Fruit fly (Drosophila melanogaster): ENCODE results near the gene CG17650.

The CG17650 gene

dm6 chr2L:1758853-1759252, at the start of gene CG17650:
CG17650 (minus strand) TSS chr2L:1759093.
- TF ChIP-seq CG8478 (optimal IDR thresholded peaks at IDR 0.05) (no peak), CTCF (optimal IDR thresholded peaks at IDR 0.05) (no peak)

- TF ChIP-seq CG8478 (optimal IDR thresholded peaks at IDR 0.05) (no peak), CTCF (optimal IDR thresholded peaks at IDR 0.05) (no peak)
Measured at dm6 chr2L:1794817-1795216, 35.9 kb upstream of the CG17650 start, which contains the start of gene Gr22a. Gr22a (minus strand) TSS chr2L:1794917.

dm6 chr2L:1793168-1793567, 34.3 kb upstream of the CG17650 start, which contains the start of gene Gr22b:
Gr22b (minus strand) TSS chr2L:1793268.
- no peak for TF ChIP-seq CTCF (optimal IDR thresholded peaks at IDR 0.05)
- TF ChIP-seq CG8478 (optimal IDR thresholded peaks at IDR 0.05): no peak

dm6 chr2L:1791723-1792122, 32.8 kb upstream of the CG17650 start, which contains the start of gene Gr22c:
Gr22c (minus strand) TSS chr2L:1791823.
- no peak for TF ChIP-seq CG8478 (optimal IDR thresholded peaks at IDR 0.05)
- TF ChIP-seq CTCF (optimal IDR thresholded peaks at IDR 0.05): no peak

- TF ChIP-seq CTCF (optimal IDR thresholded peaks at IDR 0.05) (no peak), CG8478 (optimal IDR thresholded peaks at IDR 0.05) (no peak)
Measured at dm6 chr2L:1790261-1790660, 31.4 kb upstream of the CG17650 start, which contains the start of gene Gr22d. Gr22d (minus strand) TSS chr2L:1790361.

- no peak for TF ChIP-seq CG8478 (optimal IDR thresholded peaks at IDR 0.05)
- TF ChIP-seq CTCF (optimal IDR thresholded peaks at IDR 0.05): no peak
Measured at dm6 chr2L:1787929-1788328, 29.0 kb upstream of the CG17650 start.

dm6 chr2L:1783762-1784161, 24.9 kb upstream of the CG17650 start, which contains the start of gene Gr22e:
Gr22e (plus strand) TSS chr2L:1784062.
- TF ChIP-seq CG8478 (optimal IDR thresholded peaks at IDR 0.05) (no peak), CTCF (optimal IDR thresholded peaks at IDR 0.05) (no peak)

- TF ChIP-seq CG8478 (optimal IDR thresholded peaks at IDR 0.05) (no peak), CTCF (optimal IDR thresholded peaks at IDR 0.05) (no peak)
Measured at dm6 chr2L:1756351-1756750, 2.5 kb downstream of the CG17650 start, which contains the start of gene Gr22f. Gr22f (minus strand) TSS chr2L:1756451.

- TF ChIP-seq CTCF (optimal IDR thresholded peaks at IDR 0.05): no peak
- TF ChIP-seq CG8478 (optimal IDR thresholded peaks at IDR 0.05): no peak
Measured at dm6 chr2L:1751953-1752352, 6.9 kb downstream of the CG17650 start, which contains the start of the genes CG17712 and CG17648. CG17712 (minus strand) TSS chr2L:1752122. CG17648 (plus strand) TSS chr2L:1752308.

dm6 chr2L:1748410-1748809, 10.5 kb downstream of the CG17650 start:
- no peak for TF ChIP-seq CTCF (optimal IDR thresholded peaks at IDR 0.05)
- TF ChIP-seq CG8478 (optimal IDR thresholded peaks at IDR 0.05): no peak

dm6 chr2L:1743800-1744199, 15.1 kb downstream of the CG17650 start:
- TF ChIP-seq CG8478 (optimal IDR thresholded peaks at IDR 0.05) (no peak), CTCF (optimal IDR thresholded peaks at IDR 0.05) (no peak)

dm6 chr2L:1740095-1740494, 18.8 kb downstream of the CG17650 start:
- TF ChIP-seq CG8478 (optimal IDR thresholded peaks at IDR 0.05) (no peak), CTCF (optimal IDR thresholded peaks at IDR 0.05) (no peak)

dm6 chr2L:1738054-1738453, 20.8 kb downstream of the CG17650 start:
- TF ChIP-seq CG8478 (optimal IDR thresholded peaks at IDR 0.05): no peak
- TF ChIP-seq CTCF (optimal IDR thresholded peaks at IDR 0.05): no peak

- TF ChIP-seq CG8478 (optimal IDR thresholded peaks at IDR 0.05): no peak
- TF ChIP-seq CTCF (optimal IDR thresholded peaks at IDR 0.05): no peak
Measured at dm6 chr2L:1737057-1737581, 21.8 kb downstream of the CG17650 start.

- TF ChIP-seq CG8478 (optimal IDR thresholded peaks at IDR 0.05) (no peak), CTCF (optimal IDR thresholded peaks at IDR 0.05) (no peak)
Measured at dm6 chr2L:1735133-1735532, 23.8 kb downstream of the CG17650 start.

dm6 chr2L:1733155-1733813, 25.6 kb downstream of the CG17650 start:
- TF ChIP-seq CG8478 (optimal IDR thresholded peaks at IDR 0.05) (no peak), CTCF (optimal IDR thresholded peaks at IDR 0.05) (no peak)

Measured in S2 (cell line).